Fruit fly (Drosophila melanogaster) whole organism, embryonic: ENCODE measurements around the gene CG13124.
A peak's percentile ranks its signal among the peaks of the same experiment; 100 is the strongest.

Experiments used
- Abd-B ChIP-seq: fragments of 200-800 bp; sonication (Bioruptor generic); optimal IDR thresholded peaks from 2 replicates; lab custom pipeline; 2018; ENCODE audit warnings: missing biosample characterization, mild to moderate bottlenecking, missing genetic modification characterization, moderate library complexity
- CG10147 ChIP-seq: fragments of 200-800 bp; sonication (Bioruptor generic); optimal IDR thresholded peaks from 2 replicates; lab custom pipeline; 2019; ENCODE audit warnings: missing biosample characterization, mild to moderate bottlenecking, missing genetic modification characterization, moderate library complexity
- CG10959 ChIP-seq: fragments of 200-800 bp; sonication (Bioruptor generic); IDR thresholded peaks from 2 replicates; pipeline ENCODE4 v1.3.6; 2022; ENCODE audit warnings: missing biosample characterization, missing genetic modification characterization
- CG14710 ChIP-seq: fragments of 200-800 bp; sonication (Bioruptor generic); optimal IDR thresholded peaks from 3 replicates; lab custom pipeline; 2019; ENCODE audit warnings: missing biosample characterization, mild to moderate bottlenecking, missing genetic modification characterization, moderate library complexity
- CG14965 ChIP-seq: fragments of 200-800 bp; sonication (Bioruptor generic); optimal IDR thresholded peaks from 2 replicates; lab custom pipeline; 2016; ENCODE audit warnings: missing biosample characterization, missing genetic modification characterization, borderline replicate concordance
- CG15601 ChIP-seq: fragments of 200-800 bp; sonication (Bioruptor generic); optimal IDR thresholded peaks from 3 replicates; lab custom pipeline; 2019; ENCODE audit warnings: missing biosample characterization, mild to moderate bottlenecking, missing genetic modification characterization, moderate library complexity
- CG17328 ChIP-seq: fragments of 200-800 bp; sonication (Bioruptor generic); IDR thresholded peaks from 2 replicates; pipeline ENCODE4 v1.3.6; 2022; ENCODE audit warnings: missing biosample characterization, missing genetic modification characterization
- CG17359 ChIP-seq: fragments of 200-800 bp; sonication (Bioruptor generic); optimal IDR thresholded peaks from 3 replicates; lab custom pipeline; 2018; ENCODE audit warnings: missing biosample characterization, mild to moderate bottlenecking, missing genetic modification characterization, moderate library complexity
- CG17612 ChIP-seq: fragments of 200-800 bp; sonication (Bioruptor generic); IDR thresholded peaks from 2 replicates; pipeline ENCODE4 v1.3.6; 2022; ENCODE audit warnings: missing biosample characterization, missing genetic modification characterization
- CG18599 ChIP-seq: fragments of 200-800 bp; sonication (Bioruptor generic); optimal IDR thresholded peaks from 3 replicates; lab custom pipeline; 2017; ENCODE audit warnings: missing biosample characterization, missing genetic modification characterization, mild to moderate bottlenecking, moderate library complexity, missing genetic modification reagents
- CG2712 ChIP-seq: fragments of 200-800 bp; optimal IDR thresholded peaks from 3 replicates; lab custom pipeline; 2019; ENCODE audit warnings: missing biosample characterization, mild to moderate bottlenecking, missing genetic modification characterization, moderate library complexity
- CG31224 ChIP-seq: fragments of 200-800 bp; sonication (Bioruptor generic); IDR thresholded peaks from 2 replicates; pipeline ENCODE4 v1.3.6; 2022; ENCODE audit warnings: missing biosample characterization, missing genetic modification characterization
- CG32767 ChIP-seq: fragments of 200-800 bp; sonication (Bioruptor generic); IDR thresholded peaks from 2 replicates; pipeline ENCODE4 v1.3.6; 2022; ENCODE audit warnings: missing biosample characterization, missing genetic modification characterization
- CG32772 ChIP-seq: fragments of 200-800 bp; sonication (Bioruptor generic); IDR thresholded peaks from 2 replicates; pipeline ENCODE4 v1.3.6; 2022; ENCODE audit warnings: missing biosample characterization, missing genetic modification characterization
- CG43689 ChIP-seq: fragments of 200-800 bp; sonication (Bioruptor generic); IDR thresholded peaks from 2 replicates; pipeline ENCODE4 v1.3.6; 2022; ENCODE audit warnings: missing biosample characterization, missing genetic modification characterization
- CG4404 ChIP-seq: fragments of 200-800 bp; sonication (Bioruptor generic); IDR thresholded peaks from 2 replicates; pipeline ENCODE4 v1.3.6; 2022; ENCODE audit warnings: missing biosample characterization, missing genetic modification characterization
- CG5180 ChIP-seq: fragments of 200-800 bp; sonication (Bioruptor generic); optimal IDR thresholded peaks from 3 replicates; lab custom pipeline; 2017; ENCODE audit warnings: missing biosample characterization, missing genetic modification characterization, mild to moderate bottlenecking, moderate library complexity, missing genetic modification reagents
- CG8944 ChIP-seq: fragments of 200-800 bp; sonication (Bioruptor generic); optimal IDR thresholded peaks from 3 replicates; lab custom pipeline; 2016; ENCODE audit warnings: missing biosample characterization, missing genetic modification characterization
- D19B ChIP-seq: fragments of 200-800 bp; sonication (Bioruptor generic); optimal IDR thresholded peaks from 2 replicates; lab custom pipeline; 2017; ENCODE audit warnings: missing biosample characterization, mild to moderate bottlenecking, missing genetic modification characterization
- ERR ChIP-seq: fragments of 200-800 bp; sonication (Bioruptor generic); optimal IDR thresholded peaks from 2 replicates; lab custom pipeline; 2016; ENCODE audit warnings: missing biosample characterization, missing genetic modification characterization
- Kr ChIP-seq: fragments of 200-800 bp; sonication (Bioruptor generic); optimal IDR thresholded peaks from 2 replicates; lab custom pipeline; 2017; ENCODE audit warnings: missing biosample characterization, mild to moderate bottlenecking, missing genetic modification characterization
- NK7.1 ChIP-seq: fragments of 200-800 bp; sonication (Bioruptor generic); optimal IDR thresholded peaks from 3 replicates; lab custom pipeline; 2016; ENCODE audit warnings: missing biosample characterization, missing genetic modification characterization
- Nf-YA ChIP-seq: fragments of 200-800 bp; sonication (Bioruptor generic); IDR thresholded peaks from 2 replicates; pipeline ENCODE4 v1.3.6; 2022; ENCODE audit warnings: missing biosample characterization, missing genetic modification characterization
- Opbp ChIP-seq: fragments of 200-800 bp; sonication (Bioruptor generic); IDR thresholded peaks from 3 replicates; pipeline ENCODE4 v1.3.6; 2022; ENCODE audit warnings: missing biosample characterization, missing genetic modification characterization; ENCODE audit not compliant: partially characterized antibody
- Sox102F ChIP-seq: fragments of 200-800 bp; sonication (Bioruptor generic); optimal IDR thresholded peaks from 2 replicates; lab custom pipeline; 2018; ENCODE audit warnings: missing biosample characterization, mild to moderate bottlenecking, missing genetic modification characterization, moderate library complexity
- Spps ChIP-seq: fragments of 200-800 bp; sonication (Bioruptor generic); optimal IDR thresholded peaks from 2 replicates; lab custom pipeline; 2018; ENCODE audit warnings: missing biosample characterization, mild to moderate bottlenecking, missing genetic modification characterization
- Sry-δ ChIP-seq: fragments of 200-800 bp; sonication (Bioruptor generic); optimal IDR thresholded peaks from 2 replicates; lab custom pipeline; 2016; ENCODE audit warnings: missing biosample characterization, missing genetic modification characterization
- Ssrp ChIP-seq: fragments of 200-800 bp; sonication (Bioruptor generic); optimal IDR thresholded peaks from 2 replicates; lab custom pipeline; 2018; ENCODE audit warnings: missing biosample characterization, mild to moderate bottlenecking, missing genetic modification characterization, moderate library complexity
- TFAM ChIP-seq: fragments of 200-800 bp; sonication (Bioruptor generic); optimal IDR thresholded peaks from 2 replicates; lab custom pipeline; 2017; ENCODE audit warnings: missing biosample characterization, missing genetic modification characterization, inconsistent platforms
- ab ChIP-seq: fragments of 200-800 bp; sonication (Bioruptor generic); optimal IDR thresholded peaks from 2 replicates; lab custom pipeline; 2016; ENCODE audit warnings: missing biosample characterization, missing genetic modification characterization
- cad ChIP-seq: fragments of >200 bp; optimal IDR thresholded peaks from 2 replicates; lab custom pipeline; 2017; ENCODE audit warnings: missing biosample characterization, missing genetic modification characterization
- chn ChIP-seq: fragments of 200-800 bp; sonication (Bioruptor generic); optimal IDR thresholded peaks from 2 replicates; lab custom pipeline; 2016; ENCODE audit warnings: missing biosample characterization, missing genetic modification characterization
- ci ChIP-seq: fragments of 200-800 bp; sonication (Bioruptor generic); IDR thresholded peaks from 3 replicates; pipeline ENCODE4 v1.3.6; 2022; ENCODE audit warnings: missing biosample characterization, missing genetic modification characterization
- dati ChIP-seq: fragments of 200-800 bp; sonication (Bioruptor generic); IDR thresholded peaks from 2 replicates; pipeline ENCODE4 v1.3.6; 2022; ENCODE audit warnings: missing biosample characterization, missing genetic modification characterization
- esg ChIP-seq: fragments of 200-800 bp; sonication (Bioruptor generic); conservative IDR thresholded peaks from 2 replicates; pipeline ENCODE4 v1.3.6; 2022; ENCODE audit warnings: missing biosample characterization, missing genetic modification characterization
- gce ChIP-seq: fragments of 200-800 bp; sonication (Bioruptor generic); IDR thresholded peaks from 3 replicates; pipeline ENCODE4 v1.3.6; 2022; ENCODE audit warnings: missing biosample characterization, missing genetic modification characterization
- her ChIP-seq: fragments of 200-800 bp; sonication (Bioruptor generic); optimal IDR thresholded peaks from 2 replicates; lab custom pipeline; 2016; ENCODE audit warnings: missing biosample characterization, missing genetic modification characterization
- insv ChIP-seq, 2 experiments: fragments of 200-800 bp; sonication (Bioruptor generic); optimal IDR thresholded peaks; 3 replicates each; lab custom pipeline; 2016 to 2018; ENCODE audit warnings: missing biosample characterization in 2 of 2, missing genetic modification characterization in 2 of 2
- inv ChIP-seq: fragments of 200-800 bp; sonication (Bioruptor generic); IDR thresholded peaks from 2 replicates; pipeline ENCODE4 v1.3.6; 2022; ENCODE audit warnings: missing biosample characterization, missing genetic modification characterization; ENCODE audit not compliant: partially characterized antibody
- jigr1 ChIP-seq: fragments of 200-800 bp; sonication (Bioruptor generic); IDR thresholded peaks from 3 replicates; pipeline ENCODE4 v1.3.6; 2022; ENCODE audit warnings: missing biosample characterization, missing genetic modification characterization
- lmd ChIP-seq: fragments of 200-800 bp; sonication (Bioruptor generic); IDR thresholded peaks from 2 replicates; pipeline ENCODE4 v1.3.6; 2022; ENCODE audit warnings: missing biosample characterization, missing genetic modification characterization
- peb ChIP-seq: fragments of 200-800 bp; sonication (Bioruptor generic); IDR thresholded peaks from 2 replicates; pipeline ENCODE4 v1.3.6; 2022; ENCODE audit warnings: missing biosample characterization, missing genetic modification characterization
- psq ChIP-seq: fragments of 200-800 bp; sonication (Bioruptor generic); optimal IDR thresholded peaks from 2 replicates; lab custom pipeline; 2017; ENCODE audit warnings: missing biosample characterization, missing genetic modification characterization
- ranshi ChIP-seq: fragments of 200-800 bp; sonication (Bioruptor generic); IDR thresholded peaks from 2 replicates; pipeline ENCODE4 v1.3.6; 2022; ENCODE audit warnings: missing biosample characterization, missing genetic modification characterization
- run ChIP-seq: fragments of 200-800 bp; sonication (Bioruptor generic); optimal IDR thresholded peaks from 3 replicates; lab custom pipeline; 2018; ENCODE audit warnings: missing biosample characterization, mild to moderate bottlenecking, missing genetic modification characterization
- sd ChIP-seq: fragments of 200-800 bp; sonication (Bioruptor generic); optimal IDR thresholded peaks from 3 replicates; lab custom pipeline; 2018; ENCODE audit warnings: missing biosample characterization, mild to moderate bottlenecking, missing genetic modification characterization, moderate library complexity
- sim ChIP-seq: fragments of 200-800 bp; sonication (Bioruptor generic); IDR thresholded peaks from 2 replicates; pipeline ENCODE4 v1.3.6; 2022; ENCODE audit warnings: missing biosample characterization, missing genetic modification characterization
- stwl ChIP-seq: fragments of 200-800 bp; sonication (Bioruptor generic); optimal IDR thresholded peaks from 3 replicates; lab custom pipeline; 2018; ENCODE audit warnings: missing biosample characterization, mild to moderate bottlenecking, missing genetic modification characterization, moderate library complexity
- tna ChIP-seq: fragments of 200-800 bp; sonication (Bioruptor generic); IDR thresholded peaks from 2 replicates; pipeline ENCODE4 v1.3.6; 2022; ENCODE audit warnings: missing biosample characterization, missing genetic modification characterization; ENCODE audit not compliant: partially characterized antibody
- unc-4 ChIP-seq: fragments of 200-800 bp; sonication (Bioruptor generic); IDR thresholded peaks from 2 replicates; pipeline ENCODE4 v1.3.6; 2022; ENCODE audit warnings: missing biosample characterization, missing genetic modification characterization; ENCODE audit not compliant: partially characterized antibody
- vfl ChIP-seq: fragments of 200-800 bp; sonication (Bioruptor generic); optimal IDR thresholded peaks from 2 replicates; lab custom pipeline; 2016; ENCODE audit warnings: missing biosample characterization, missing genetic modification characterization

Gene CG13124

dm6 chr2L:9897296-9897695, 11.1 kb downstream of the CG13124 start, which contains the start of gene RpS2 (continued):
- TF ChIP-seq ci (GFP tag; lab: Robert Waterston, UW) (peak; percentile 69; the same call in 2 of the 3 replicates), tna (GFP tag; lab: Robert Waterston, UW) (peak; percentile 97), sim (no peak), stwl (tag; lab: Kevin White, UChicago) (peak; percentile 66), ERR (GFP tag; lab: Kevin White, UChicago) (no peak), ab (no peak), CG17328 (GFP tag; lab: Robert Waterston, UW) (peak; percentile 60), CG8944 (GFP tag; lab: Kevin White, UChicago) (no peak), Opbp (GFP tag; lab: Robert Waterston, UW) (peak; percentile 100), D19B (GFP tag; lab: Kevin White, UChicago) (no peak), Abd-B (no peak), cad (GFP tag; lab: Kevin White, UChicago) (no peak), vfl (GFP tag; lab: Kevin White, UChicago) (peak; percentile 33), Sry-δ (GFP tag; lab: Kevin White, UChicago) (peak; percentile 90), CG32767 (GFP tag; lab: Robert Waterston, UW) (no peak), TFAM (no peak), unc-4 (GFP tag; lab: Robert Waterston, UW) (peak; percentile 99), CG5180 (no peak), psq (no peak), Spps (tag; lab: Kevin White, UChicago) (no peak), peb (GFP tag; lab: Robert Waterston, UW) (no peak), Sox102F (GFP tag; lab: Kevin White, UChicago) (no peak), CG4404 (GFP tag; lab: Robert Waterston, UW) (no peak)
- TF ChIP-seq, all 482 proteins: peak for 219

DNA sequence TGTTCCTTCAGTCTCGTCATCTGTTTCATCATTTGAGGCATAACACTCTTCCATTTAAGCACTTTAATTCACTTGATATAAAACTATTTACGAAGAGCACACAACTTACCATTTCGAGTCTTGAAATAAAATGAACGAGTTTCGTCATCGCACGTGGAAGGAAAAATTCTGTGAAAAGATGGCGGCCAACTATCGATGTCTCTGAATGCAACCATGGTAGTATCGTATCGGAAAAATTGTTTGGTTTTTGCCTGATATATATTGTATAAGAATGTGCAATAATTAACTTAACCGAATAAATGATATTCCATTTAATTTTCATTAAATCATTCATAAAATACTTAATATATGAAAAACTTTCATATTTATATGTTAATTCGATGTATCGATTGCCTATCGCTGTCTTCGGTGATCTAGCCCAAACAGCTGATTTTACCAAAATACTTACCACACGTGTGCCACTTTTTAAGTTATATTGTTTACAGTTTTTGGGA, 13.5 kb downstream of the CG13124 start, which contains the start of gene Bka:
TSS of gene Bka (plus strand) at position 417 of the 494 bp plus-strand sequence.
- TF ChIP-seq dati (GFP tag; lab: Robert Waterston, UW) (no peak), CG14965 (GFP tag; lab: Kevin White, UChicago) (no peak), CG10147 (peak; percentile 75), jigr1 (GFP tag; lab: Robert Waterston, UW) (no peak), CG32772 (GFP tag; lab: Robert Waterston, UW) (no peak), CG17612 (no peak), CG15601 (tag; lab: Kevin White, UChicago) (peak; percentile 76), her (GFP tag; lab: Kevin White, UChicago) (peak; percentile 40), CG43689 (no peak), lmd (GFP tag; lab: Robert Waterston, UW) (no peak), NK7.1 (GFP tag; lab: Kevin White, UChicago) (no peak), CG17359 (tag; lab: Kevin White, UChicago) (peak; percentile 37), ranshi (GFP tag; lab: Robert Waterston, UW) (peak; percentile 22; the same call in 1 of the 2 replicates), sd (tag; lab: Kevin White, UChicago) (peak; percentile 88), chn (GFP tag; lab: Kevin White, UChicago) (no peak), CG31224 (GFP tag; lab: Robert Waterston, UW) (0 out of 2 replicates have a peak, but pooled peaks have one; percentile 9), CG14710 (peak; percentile 91), CG10959 (GFP tag; lab: Robert Waterston, UW) (no peak), inv (peak; percentile 97), CG18599 (GFP tag; lab: Kevin White, UChicago) (peak; percentile 63), esg (no peak), Opbp (GFP tag; lab: Robert Waterston, UW) (peak; percentile 95), gce (no peak), Nf-YA (GFP tag; lab: Robert Waterston, UW) (no peak), run (tag; lab: Kevin White, UChicago) (no peak), Ssrp (tag; lab: Kevin White, UChicago) (no peak), insv (GFP tag; optimal IDR thresholded peaks at IDR 0.05; lab: Kevin White, UChicago) (peak in 1 of 2 experiments; percentile 50), Kr (GFP tag; lab: Kevin White, UChicago) (no peak), CG2712 (tag; lab: Kevin White, UChicago) (peak; percentile 71)
